Worm (Caenorhabditis elegans) whole organism, late embryonic: Measurements from ENCODE around the gene C05D2.8.

ENCODE experiments used
- C08G9.2 ChIP-seq: sonication (generic microtip); optimal IDR thresholded peaks from 2 replicates; lab custom pipeline; 2016; ENCODE audit warnings: mild to moderate bottlenecking, missing genetic modification characterization, moderate library complexity, missing compliant biosample characterization
- F13H6.1 ChIP-seq: sonication (generic microtip); optimal IDR thresholded peaks from 2 replicates; lab custom pipeline; 2016; ENCODE audit warnings: missing genetic modification characterization, missing compliant biosample characterization
- K09A11.1 ChIP-seq: sonication (generic microtip); optimal IDR thresholded peaks from 2 replicates; lab custom pipeline; 2017; ENCODE audit warnings: antibody characterized with exemption, mild to moderate bottlenecking, missing genetic modification characterization, missing compliant biosample characterization; ENCODE audit not compliant: insufficient read depth
- T23F11.4 ChIP-seq: fragments of 200-800 bp; sonication (Bioruptor generic); optimal IDR thresholded peaks from 2 replicates; lab custom pipeline; 2018; ENCODE audit warnings: mild to moderate bottlenecking, missing genetic modification characterization, missing compliant biosample characterization
- Y22D7AL.16 ChIP-seq: sonication (generic microtip); optimal IDR thresholded peaks from 2 replicates; lab custom pipeline; 2016; ENCODE audit warnings: missing genetic modification characterization, missing compliant biosample characterization
- ama-1 ChIP-seq: fragments of 150-350 bp; optimal IDR thresholded peaks from 2 replicates; lab custom pipeline; 2014
- ceh-14 ChIP-seq: sonication (generic microtip); optimal IDR thresholded peaks from 2 replicates; lab custom pipeline; 2016; ENCODE audit warnings: missing genotype, missing genetic modification characterization, missing compliant biosample characterization
- ceh-18 ChIP-seq: sonication (generic microtip); optimal IDR thresholded peaks from 2 replicates; lab custom pipeline; 2016; ENCODE audit warnings: missing genetic modification characterization, missing compliant biosample characterization
- ceh-31 ChIP-seq: sonication (generic microtip); optimal IDR thresholded peaks from 2 replicates; lab custom pipeline; 2016; ENCODE audit warnings: missing genetic modification characterization, missing compliant biosample characterization
- ceh-45 ChIP-seq: fragments of 200-800 bp; sonication (Bioruptor generic); IDR thresholded peaks from 2 replicates; pipeline ENCODE4 v1.3.6; 2022; ENCODE audit warnings: missing genetic modification reagents, missing genetic modification characterization, missing compliant biosample characterization
- che-1 ChIP-seq: sonication (generic microtip); optimal IDR thresholded peaks from 2 replicates; lab custom pipeline; 2016; ENCODE audit warnings: mild to moderate bottlenecking, missing genetic modification characterization, missing compliant biosample characterization
- dmd-4 ChIP-seq: sonication (generic microtip); optimal IDR thresholded peaks from 2 replicates; lab custom pipeline; 2016; ENCODE audit warnings: borderline replicate concordance, missing genetic modification characterization, missing compliant biosample characterization
- elt-4 ChIP-seq: sonication (generic microtip); optimal IDR thresholded peaks from 2 replicates; lab custom pipeline; 2016; ENCODE audit warnings: missing genetic modification characterization, missing compliant biosample characterization
- ets-4 ChIP-seq: sonication (generic microtip); optimal IDR thresholded peaks from 2 replicates; lab custom pipeline; 2016; ENCODE audit warnings: missing genetic modification characterization, missing compliant biosample characterization
- eyg-1 ChIP-seq: sonication (generic microtip); optimal IDR thresholded peaks from 2 replicates; lab custom pipeline; 2016; ENCODE audit warnings: missing genotype, missing genetic modification characterization, missing compliant biosample characterization
- fax-1 ChIP-seq: sonication (generic microtip); optimal IDR thresholded peaks from 2 replicates; lab custom pipeline; 2016; ENCODE audit warnings: missing genotype, missing genetic modification characterization, missing compliant biosample characterization
- hlh-13 ChIP-seq: fragments of 200-800 bp; sonication (Bioruptor generic); optimal IDR thresholded peaks from 2 replicates; lab custom pipeline; 2018; ENCODE audit warnings: mild to moderate bottlenecking, missing genetic modification characterization, missing compliant biosample characterization
- hlh-15 ChIP-seq: sonication (generic microtip); optimal IDR thresholded peaks from 2 replicates; lab custom pipeline; 2016; ENCODE audit warnings: missing genetic modification characterization, missing compliant biosample characterization
- hlh-30 ChIP-seq: sonication (generic microtip); optimal IDR thresholded peaks from 2 replicates; lab custom pipeline; 2017; ENCODE audit warnings: antibody characterized with exemption, missing genetic modification characterization, missing compliant biosample characterization; ENCODE audit not compliant: insufficient read depth
- hlh-6 ChIP-seq: sonication (generic microtip); optimal IDR thresholded peaks from 2 replicates; lab custom pipeline; 2016; ENCODE audit warnings: missing genotype, missing genetic modification characterization, missing compliant biosample characterization
- madf-2 ChIP-seq: sonication (generic microtip); optimal IDR thresholded peaks from 2 replicates; lab custom pipeline; 2017; ENCODE audit warnings: missing genetic modification characterization, missing compliant biosample characterization
- nfya-1 ChIP-seq: sonication (generic microtip); optimal IDR thresholded peaks from 2 replicates; lab custom pipeline; 2017; ENCODE audit warnings: missing genetic modification characterization, mild to moderate bottlenecking, missing compliant biosample characterization, antibody characterized with exemption, moderate library complexity
- nhr-232 ChIP-seq: sonication (generic microtip); optimal IDR thresholded peaks from 2 replicates; lab custom pipeline; 2016; ENCODE audit warnings: missing genetic modification characterization, missing compliant biosample characterization
- npax-4 ChIP-seq: sonication (generic microtip); optimal IDR thresholded peaks from 2 replicates; lab custom pipeline; 2016; ENCODE audit warnings: missing genetic modification characterization, missing compliant biosample characterization
- odd-2 ChIP-seq: sonication (generic microtip); optimal IDR thresholded peaks from 2 replicates; lab custom pipeline; 2017; ENCODE audit warnings: antibody characterized with exemption, mild to moderate bottlenecking, missing genetic modification characterization, missing compliant biosample characterization
- pax-1 ChIP-seq: fragments of 150-350 bp; optimal IDR thresholded peaks from 2 replicates; lab custom pipeline; 2014; ENCODE audit warnings: missing biosample characterization, missing genetic modification characterization
- pha-4 ChIP-seq: fragments of 150-350 bp; optimal IDR thresholded peaks from 2 replicates; lab custom pipeline; 2018; ENCODE audit warnings: missing biosample characterization, missing genetic modification reagents, missing genetic modification characterization
- pqm-1 ChIP-seq: sonication (generic microtip); optimal IDR thresholded peaks from 2 replicates; lab custom pipeline; 2016; ENCODE audit warnings: missing genetic modification characterization, missing compliant biosample characterization
- ref-2 ChIP-seq: sonication (generic microtip); optimal IDR thresholded peaks from 2 replicates; lab custom pipeline; 2016; ENCODE audit warnings: missing genetic modification characterization, missing compliant biosample characterization
- rnt-1 ChIP-seq: sonication (generic microtip); optimal IDR thresholded peaks from 2 replicates; lab custom pipeline; 2016; ENCODE audit warnings: missing genetic modification characterization, missing compliant biosample characterization
- sdc-2 ChIP-seq: sonication (generic microtip); optimal IDR thresholded peaks from 2 replicates; lab custom pipeline; 2016; ENCODE audit warnings: missing genotype, missing genetic modification characterization, missing compliant biosample characterization
- tbx-2 ChIP-seq: sonication (generic microtip); optimal IDR thresholded peaks from 2 replicates; lab custom pipeline; 2016; ENCODE audit warnings: missing genetic modification characterization, missing compliant biosample characterization
- unc-3 ChIP-seq, 2 experiments: fragments of 200-800 bp in 1 of 2; sonication (Bioruptor generic) in 1 of 2; sonication (generic microtip) in 1 of 2; conservative IDR thresholded peaks in 1 of 2; optimal IDR thresholded peaks in 1 of 2; 2 replicates each; pipeline versions ENCODE4 v1.3.6 to Lab custom; 2016 to 2022; ENCODE audit warnings: missing compliant biosample characterization in 2 of 2, missing genetic modification characterization in 2 of 2, missing genetic modification reagents in 1 of 2
- unc-42 ChIP-seq: sonication (generic microtip); optimal IDR thresholded peaks from 2 replicates; lab custom pipeline; 2016; ENCODE audit warnings: missing genotype, missing genetic modification characterization, missing compliant biosample characterization
- unc-55 ChIP-seq: sonication (generic microtip); optimal IDR thresholded peaks from 2 replicates; lab custom pipeline; 2017; ENCODE audit warnings: missing biosample characterization, missing genetic modification reagents, missing genetic modification characterization
- ztf-16 ChIP-seq: sonication (generic microtip); optimal IDR thresholded peaks from 2 replicates; lab custom pipeline; 2017; ENCODE audit warnings: missing genetic modification characterization, missing compliant biosample characterization

Gene C05D2.8

ce11 chrIII:5591668-5592149 lies 18.4 kb downstream of the C05D2.8 start, which contains the start of the genes ddx-15 and ucr-1:
ddx-15 (minus strand) TSS chrIII:5591718.
ucr-1 (plus strand) TSS chrIII:5592135.
- TF ChIP-seq rnt-1 (tag; lab: Kevin White, UChicago) (no peak), nfya-1 (tag; lab: Kevin White, UChicago) (peak; percentile 29), tbx-2 (tag; lab: Kevin White, UChicago) (peak; percentile 10), unc-55 (GFP tag; lab: Kevin White, UChicago) (peak; percentile 1), hlh-13 (GFP tag; lab: Kevin White, UChicago) (no peak), ceh-31 (tag; lab: Kevin White, UChicago) (peak; percentile 37)
- TF ChIP-seq, all 69 proteins: peak for 4

- TF ChIP-seq madf-2 (tag; lab: Kevin White, UChicago) (no peak), unc-42 (tag; lab: Kevin White, UChicago) (no peak), F13H6.1 (no peak), fax-1 (tag; lab: Kevin White, UChicago) (no peak), odd-2 (no peak), nhr-232 (tag; lab: Kevin White, UChicago) (no peak), sdc-2 (tag; lab: Kevin White, UChicago) (no peak), ref-2 (tag; lab: Kevin White, UChicago) (no peak), che-1 (no peak)
Measured at ce11 chrIII:5588746-5589145, 21.4 kb downstream of the C05D2.8 start.

ce11 chrIII:5586925-5587324 lies 23.2 kb downstream of the C05D2.8 start, which contains the start of gene F56D2.2:
F56D2.2 (plus strand) TSS chrIII:5587263.
- TF ChIP-seq unc-3 (GFP tag; conservative IDR thresholded peaks at IDR 0.05; lab: Robert Waterston, UW): no peak
- no peak for TF ChIP-seq unc-3 (tag; optimal IDR thresholded peaks at IDR 0.05; lab: Kevin White, UChicago)
- TF ChIP-seq che-1: no peak
- TF ChIP-seq K09A11.1: no peak
- no peak for TF ChIP-seq C08G9.2 (tag; lab: Kevin White, UChicago)
- no peak for TF ChIP-seq nhr-232 (tag; lab: Kevin White, UChicago)
- no peak for TF ChIP-seq pqm-1 (tag; lab: Kevin White, UChicago)
- TF ChIP-seq ceh-14 (tag; lab: Kevin White, UChicago): no peak
- no peak for TF ChIP-seq odd-2
- no peak for TF ChIP-seq hlh-15 (tag; lab: Kevin White, UChicago)
- TF ChIP-seq pha-4 (tag; lab: Kevin White, UChicago): no peak
- TF ChIP-seq ama-1 (lab: Kevin White, UChicago): no peak
- no peak for TF ChIP-seq hlh-30 (tag; lab: Kevin White, UChicago)
- no peak for TF ChIP-seq elt-4
- TF ChIP-seq Y22D7AL.16: no peak
- TF ChIP-seq T23F11.4 (GFP tag; lab: Kevin White, UChicago): no peak

ce11 chrIII:5585711-5586110 lies 24.4 kb downstream of the C05D2.8 start:
- no peak for TF ChIP-seq ceh-45 (GFP tag; lab: Robert Waterston, UW)
- no peak for TF ChIP-seq fax-1 (tag; lab: Kevin White, UChicago)

- TF ChIP-seq fax-1 (tag; lab: Kevin White, UChicago) (no peak), hlh-15 (tag; lab: Kevin White, UChicago) (no peak), ceh-18 (no peak), hlh-6 (tag; lab: Kevin White, UChicago) (no peak), pax-1 (tag; lab: Kevin White, UChicago) (peak; percentile 16), eyg-1 (no peak), K09A11.1 (no peak), odd-2 (no peak), ztf-16 (no peak), ets-4 (tag; lab: Kevin White, UChicago) (peak; percentile 1), dmd-4 (tag; lab: Kevin White, UChicago) (no peak), npax-4 (tag; lab: Kevin White, UChicago) (no peak)
Measured at ce11 chrIII:5584647-5585046, 25.5 kb downstream of the C05D2.8 start, which contains the start of gene F56D2.3. F56D2.3 (plus strand) TSS chrIII:5584947.
